Fruit fly (Drosophila melanogaster) whole organism, embryonic: ENCODE results near the gene CG10481.

Experiments
- BtbVII ChIP-seq: fragments of 200-800 bp; sonication (Bioruptor generic); optimal IDR thresholded peaks from 3 replicates; lab custom pipeline; 2017; ENCODE audit warnings: missing biosample characterization, mild to moderate bottlenecking, missing genetic modification characterization
- CG13296 ChIP-seq: fragments of 200-800 bp; sonication (Bioruptor generic); optimal IDR thresholded peaks from 3 replicates; lab custom pipeline; 2018; ENCODE audit warnings: missing biosample characterization, mild to moderate bottlenecking, missing genetic modification characterization
- CG17328 ChIP-seq: fragments of 200-800 bp; sonication (Bioruptor generic); IDR thresholded peaks from 2 replicates; pipeline ENCODE4 v1.3.6; 2022; ENCODE audit warnings: missing biosample characterization, missing genetic modification characterization
- CG17568 ChIP-seq: fragments of 200-800 bp; sonication (Bioruptor generic); optimal IDR thresholded peaks from 2 replicates; lab custom pipeline; 2018; ENCODE audit warnings: missing biosample characterization, mild to moderate bottlenecking, missing genetic modification characterization, moderate library complexity
- CG17802 ChIP-seq: fragments of 200-800 bp; sonication (Bioruptor generic); optimal IDR thresholded peaks from 2 replicates; lab custom pipeline; 2018; ENCODE audit warnings: missing biosample characterization, mild to moderate bottlenecking, missing genetic modification characterization, moderate library complexity
- CG30403 ChIP-seq: fragments of 200-800 bp; sonication (Bioruptor generic); optimal IDR thresholded peaks from 3 replicates; lab custom pipeline; 2016; ENCODE audit warnings: missing biosample characterization, missing genetic modification characterization
- CG3065 ChIP-seq: fragments of 200-800 bp; sonication (Bioruptor generic); optimal IDR thresholded peaks from 2 replicates; lab custom pipeline; 2016; ENCODE audit warnings: missing biosample characterization, missing genetic modification characterization
- CG33213 ChIP-seq: fragments of 200-800 bp; sonication (Bioruptor generic); optimal IDR thresholded peaks from 3 replicates; lab custom pipeline; 2016; ENCODE audit warnings: missing biosample characterization, missing genetic modification characterization
- CG34422 ChIP-seq: fragments of 200-800 bp; sonication (Bioruptor generic); IDR thresholded peaks from 3 replicates; pipeline ENCODE4 v1.3.6; 2022; ENCODE audit warnings: missing biosample characterization, missing genetic modification characterization
- CG3838 ChIP-seq: fragments of 200-800 bp; sonication (Bioruptor generic); optimal IDR thresholded peaks from 3 replicates; lab custom pipeline; 2016; ENCODE audit warnings: missing biosample characterization, missing genetic modification characterization
- CG4404 ChIP-seq: fragments of 200-800 bp; sonication (Bioruptor generic); IDR thresholded peaks from 2 replicates; pipeline ENCODE4 v1.3.6; 2022; ENCODE audit warnings: missing biosample characterization, missing genetic modification characterization
- CG5953 ChIP-seq: fragments of 200-800 bp; sonication (Bioruptor generic); IDR thresholded peaks from 2 replicates; pipeline ENCODE4 v1.3.6; 2022; ENCODE audit warnings: missing biosample characterization, missing genetic modification characterization
- CG6683 ChIP-seq: fragments of 200-800 bp; sonication (Bioruptor generic); optimal IDR thresholded peaks from 2 replicates; lab custom pipeline; 2017; ENCODE audit warnings: missing biosample characterization, mild to moderate bottlenecking, missing genetic modification characterization, missing genetic modification reagents
- CG6813 ChIP-seq: fragments of 200-800 bp; sonication (Bioruptor generic); optimal IDR thresholded peaks from 2 replicates; lab custom pipeline; 2017; ENCODE audit warnings: missing biosample characterization, missing genetic modification characterization, mild to moderate bottlenecking, moderate library complexity, missing genetic modification reagents
- CG7372 ChIP-seq: fragments of 200-800 bp; sonication (Bioruptor generic); IDR thresholded peaks from 2 replicates; pipeline ENCODE4 v1.3.6; 2022; ENCODE audit warnings: missing biosample characterization, missing genetic modification characterization
- CG8290 ChIP-seq, 3 experiments: fragments of 200-800 bp; sonication (Bioruptor generic); optimal IDR thresholded peaks; 2 replicates each; lab custom pipeline; 2016 to 2019; ENCODE audit warnings: missing biosample characterization in 3 of 3, missing genetic modification characterization in 3 of 3, mild to moderate bottlenecking in 2 of 3, moderate library complexity in 1 of 3
- CG8478 ChIP-seq: fragments of >200 bp; optimal IDR thresholded peaks from 2 replicates; lab custom pipeline; 2018
- CG9609 ChIP-seq: fragments of 200-800 bp; sonication (Bioruptor generic); optimal IDR thresholded peaks from 3 replicates; lab custom pipeline; 2016; ENCODE audit warnings: missing biosample characterization, missing genetic modification characterization
- CHES-1-like ChIP-seq: fragments of 200-800 bp; sonication (Bioruptor generic); optimal IDR thresholded peaks from 2 replicates; lab custom pipeline; 2016; ENCODE audit warnings: missing biosample characterization, missing genetic modification characterization
- CoRest ChIP-seq: fragments of 200-800 bp; sonication (Bioruptor generic); optimal IDR thresholded peaks from 3 replicates; lab custom pipeline; 2018; ENCODE audit warnings: missing biosample characterization, mild to moderate bottlenecking, missing genetic modification characterization, moderate library complexity
- D ChIP-seq, 2 experiments: fragments of 200-800 bp in 1 of 2; fragments of >200 bp in 1 of 2; sonication (Bioruptor generic) in 1 of 2; optimal IDR thresholded peaks; 2 replicates in 1 of 2; 3 replicates in 1 of 2; lab custom pipeline; 2017; ENCODE audit warnings: mild to moderate bottlenecking in 1 of 2, missing biosample characterization in 1 of 2, missing genetic modification characterization in 1 of 2, missing genetic modification reagents in 1 of 2
- Dip2 ChIP-seq: fragments of 200-800 bp; sonication (Bioruptor generic); IDR thresholded peaks from 2 replicates; pipeline ENCODE4 v1.3.6; 2022; ENCODE audit warnings: missing biosample characterization, missing genetic modification characterization
- Dp ChIP-seq: fragments of 200-800 bp; sonication (Bioruptor generic); optimal IDR thresholded peaks from 2 replicates; lab custom pipeline; 2018; ENCODE audit warnings: missing biosample characterization, mild to moderate bottlenecking, missing genetic modification characterization, moderate library complexity
- Drgx ChIP-seq: fragments of 200-800 bp; sonication (Bioruptor generic); IDR thresholded peaks from 2 replicates; pipeline ENCODE4 v1.3.6; 2022; ENCODE audit warnings: missing biosample characterization, missing genetic modification characterization
- HLH3B ChIP-seq: fragments of 200-800 bp; sonication (Bioruptor generic); IDR thresholded peaks from 2 replicates; pipeline ENCODE4 v1.3.6; 2022; ENCODE audit warnings: missing biosample characterization, missing genetic modification characterization
- Max ChIP-seq: fragments of 200-800 bp; sonication (Bioruptor generic); optimal IDR thresholded peaks from 2 replicates; lab custom pipeline; 2016; ENCODE audit warnings: missing biosample characterization, mild to moderate bottlenecking, missing genetic modification characterization
- NFAT ChIP-seq: fragments of 200-800 bp; sonication (Bioruptor generic); IDR thresholded peaks from 2 replicates; pipeline ENCODE4 v1.3.6; 2022; ENCODE audit warnings: missing biosample characterization, missing genetic modification characterization
- Side ChIP-seq: fragments of 200-800 bp; sonication (Bioruptor generic); optimal IDR thresholded peaks from 2 replicates; lab custom pipeline; 2016; ENCODE audit warnings: missing biosample characterization, missing genetic modification characterization
- Stat92E ChIP-seq, 3 experiments: fragments of >200 bp in 2 of 3; fragments of 200-800 bp in 1 of 3; sonication (Bioruptor generic) in 1 of 3; optimal IDR thresholded peaks; 2 replicates each; lab custom pipeline; 2017 to 2019; ENCODE audit warnings: missing biosample characterization in 3 of 3, missing genetic modification characterization in 3 of 3, mild to moderate bottlenecking in 1 of 3, moderate library complexity in 1 of 3
- Xrp1 ChIP-seq: fragments of 200-800 bp; sonication (Bioruptor generic); IDR thresholded peaks from 2 replicates; pipeline ENCODE4 v1.3.6; 2022; ENCODE audit warnings: missing biosample characterization, missing genetic modification characterization
- ash1 ChIP-seq: fragments of 200-800 bp; sonication (Bioruptor generic); optimal IDR thresholded peaks from 2 replicates; lab custom pipeline; 2018; ENCODE audit warnings: missing biosample characterization, mild to moderate bottlenecking, missing genetic modification characterization
- bigmax ChIP-seq: fragments of 200-800 bp; sonication (Bioruptor generic); optimal IDR thresholded peaks from 2 replicates; lab custom pipeline; 2018; ENCODE audit warnings: missing biosample characterization, mild to moderate bottlenecking, missing genetic modification characterization
- cato ChIP-seq: fragments of 200-800 bp; sonication (Bioruptor generic); optimal IDR thresholded peaks from 2 replicates; lab custom pipeline; 2016; ENCODE audit warnings: missing biosample characterization, missing genetic modification characterization, borderline replicate concordance
- fru ChIP-seq: fragments of >200 bp; optimal IDR thresholded peaks from 2 replicates; lab custom pipeline; 2017
- grau ChIP-seq: fragments of 200-800 bp; optimal IDR thresholded peaks from 3 replicates; lab custom pipeline; 2019; ENCODE audit warnings: missing biosample characterization, mild to moderate bottlenecking, missing genetic modification characterization, moderate library complexity
- insv ChIP-seq, 2 experiments: fragments of 200-800 bp; sonication (Bioruptor generic); optimal IDR thresholded peaks; 3 replicates each; lab custom pipeline; 2016 to 2018; ENCODE audit warnings: missing biosample characterization in 2 of 2, missing genetic modification characterization in 2 of 2
- kah ChIP-seq: fragments of 200-800 bp; sonication (Bioruptor generic); optimal IDR thresholded peaks from 2 replicates; lab custom pipeline; 2018; ENCODE audit warnings: missing biosample characterization, mild to moderate bottlenecking, missing genetic modification characterization
- nerfin-1 ChIP-seq: fragments of 200-800 bp; sonication (Bioruptor generic); optimal IDR thresholded peaks from 3 replicates; lab custom pipeline; 2019; ENCODE audit warnings: missing biosample characterization, mild to moderate bottlenecking, missing genetic modification characterization, moderate library complexity
- org-1 ChIP-seq: fragments of 200-800 bp; sonication (Bioruptor generic); optimal IDR thresholded peaks from 2 replicates; lab custom pipeline; 2017; ENCODE audit warnings: missing biosample characterization, missing genetic modification characterization
- pan ChIP-seq, 4 experiments: fragments of >200 bp in 3 of 4; fragments of 200-800 bp in 1 of 4; sonication (Bioruptor generic) in 1 of 4; optimal IDR thresholded peaks in 3 of 4; IDR thresholded peaks in 1 of 4; 2 replicates each; pipeline versions ENCODE4 v1.3.6 to Lab custom; 2017 to 2022; ENCODE audit warnings: missing biosample characterization in 2 of 4, missing genetic modification characterization in 2 of 4, mixed read lengths in 1 of 4
- pita ChIP-seq: fragments of 200-800 bp; sonication (Bioruptor generic); optimal IDR thresholded peaks from 2 replicates; lab custom pipeline; 2017; ENCODE audit warnings: missing biosample characterization, mild to moderate bottlenecking, missing genetic modification characterization
- slbo ChIP-seq: fragments of 200-800 bp; sonication (Bioruptor generic); IDR thresholded peaks from 2 replicates; pipeline ENCODE4 v1.3.6; 2022; ENCODE audit warnings: missing biosample characterization, missing genetic modification characterization
- trh ChIP-seq: fragments of 200-800 bp; sonication (Bioruptor generic); optimal IDR thresholded peaks from 2 replicates; lab custom pipeline; 2016; ENCODE audit warnings: missing biosample characterization, missing genetic modification characterization
- ttk ChIP-seq: fragments of 200-800 bp; sonication (Bioruptor generic); IDR thresholded peaks from 2 replicates; pipeline ENCODE4 v2.1.2; 2022; ENCODE audit warnings: missing biosample characterization, missing genetic modification characterization
- twi ChIP-seq: fragments of 200-800 bp; optimal IDR thresholded peaks from 2 replicates; lab custom pipeline; 2019; ENCODE audit warnings: missing biosample characterization, mild to moderate bottlenecking, missing genetic modification characterization, moderate library complexity
- unpg ChIP-seq: fragments of 200-800 bp; sonication (Bioruptor generic); optimal IDR thresholded peaks from 3 replicates; lab custom pipeline; 2018; ENCODE audit warnings: missing biosample characterization, mild to moderate bottlenecking, missing genetic modification characterization, moderate library complexity
- vfl ChIP-seq: fragments of 200-800 bp; sonication (Bioruptor generic); optimal IDR thresholded peaks from 2 replicates; lab custom pipeline; 2016; ENCODE audit warnings: missing biosample characterization, missing genetic modification characterization
- wek ChIP-seq: fragments of 200-800 bp; sonication (Bioruptor generic); optimal IDR thresholded peaks from 3 replicates; lab custom pipeline; 2018; ENCODE audit warnings: missing biosample characterization, mild to moderate bottlenecking, missing genetic modification characterization, moderate library complexity

The CG10481 gene

dm6 chr2L:19895526-19896185 lies 3.3 kb upstream of the CG10481 start (continued):
- TF ChIP-seq BtbVII (GFP tag; lab: Kevin White, UChicago) (peak; percentile 67), CG34422 (GFP tag; lab: Robert Waterston, UW) (no peak; the same call in 2 of the 3 replicates), CG8478 (no peak), CHES-1-like (GFP tag; lab: Kevin White, UChicago) (no peak), CG30403 (GFP tag; lab: Kevin White, UChicago) (peak; percentile 85), ttk (GFP tag; lab: Robert Waterston, UW) (peak; percentile 11; the same call in 1 of the 2 replicates), vfl (GFP tag; lab: Kevin White, UChicago) (no peak), bigmax (GFP tag; lab: Kevin White, UChicago) (no peak), NFAT (no peak), CG13296 (peak; percentile 46), pita (no peak), Side (GFP tag; lab: Kevin White, UChicago) (no peak), ash1 (no peak), CG7372 (no peak), CG6813 (GFP tag; lab: Kevin White, UChicago) (peak; percentile 54), CG8290 (GFP tag; optimal IDR thresholded peaks at IDR 0.05; lab: Kevin White, UChicago) (peak; percentile 70), CG8290 (tag; optimal IDR thresholded peaks at IDR 0.05; lab: Kevin White, UChicago) (peak in 1 of 2 experiments; percentile 41), grau (tag; lab: Kevin White, UChicago) (peak; percentile 73), wek (GFP tag; lab: Kevin White, UChicago) (no peak), slbo (GFP tag; lab: Robert Waterston, UW) (peak; percentile 39; the same call in 1 of the 2 replicates), Drgx (GFP tag; lab: Robert Waterston, UW) (peak; percentile 56; the same call in 1 of the 2 replicates), Dip2 (GFP tag; lab: Robert Waterston, UW) (no peak), unpg (GFP tag; lab: Kevin White, UChicago) (peak; percentile 74), Max (GFP tag; lab: Kevin White, UChicago) (peak; percentile 71), Dp (GFP tag; lab: Kevin White, UChicago) (no peak), fru (no peak), CG17568 (peak; percentile 28), CG4404 (GFP tag; lab: Robert Waterston, UW) (0 out of 2 replicates have a peak, but pooled peaks have one; percentile 13), HLH3B (GFP tag; lab: Robert Waterston, UW) (peak; percentile 34), Stat92E (GFP tag; optimal IDR thresholded peaks at IDR 0.05; lab: Kevin White, UChicago) (no peak), kah (GFP tag; lab: Kevin White, UChicago) (peak; percentile 63), CG33213 (GFP tag; lab: Kevin White, UChicago) (no peak), CG3065 (GFP tag; lab: Kevin White, UChicago) (peak; percentile 17), twi (tag; lab: Kevin White, UChicago) (peak; percentile 53), CG17328 (GFP tag; lab: Robert Waterston, UW) (peak; percentile 36), pan (optimal IDR thresholded peaks at IDR 0.05; lab: Kevin White, UChicago) (no peak), pan (GFP tag; optimal IDR thresholded peaks at IDR 0.05 in 1 of 2, IDR thresholded peaks at IDR 0.05 in 1 of 2) (peak in 1 of 2 experiments; percentile 43), D (optimal IDR thresholded peaks at IDR 0.05; lab: Kevin White, UChicago) (no peak), D (GFP tag; optimal IDR thresholded peaks at IDR 0.05; lab: Kevin White, UChicago) (peak; percentile 85), insv (GFP tag; optimal IDR thresholded peaks at IDR 0.05; lab: Kevin White, UChicago) (no peak), Xrp1 (GFP tag; lab: Robert Waterston, UW) (peak; percentile 80), org-1 (GFP tag; lab: Kevin White, UChicago) (peak; percentile 64), CG9609 (GFP tag; lab: Kevin White, UChicago) (no peak), CG17802 (no peak), CG5953 (GFP tag; lab: Robert Waterston, UW) (no peak), CoRest (tag; lab: Kevin White, UChicago) (peak; percentile 85), cato (GFP tag; lab: Kevin White, UChicago) (peak; percentile 47), CG6683 (GFP tag; lab: Kevin White, UChicago) (peak; percentile 65), CG3838 (GFP tag; lab: Kevin White, UChicago) (no peak), trh (GFP tag; lab: Kevin White, UChicago) (no peak), nerfin-1 (tag; lab: Kevin White, UChicago) (peak; percentile 73)
